Worm (Caenorhabditis elegans) whole organism, mixed stage, embryonic: ENCODE measurements around the gene fbxa-114.

Experiments
- ceh-43 ChIP-seq: fragments of 200-800 bp; sonication (Bioruptor generic); optimal IDR thresholded peaks from 2 replicates; lab custom pipeline; 2018; ENCODE audit warnings: mild to moderate bottlenecking, missing genetic modification characterization, moderate library complexity, missing compliant biosample characterization
- elt-3 ChIP-seq: fragments of 150-350 bp; optimal IDR thresholded peaks from 2 replicates; lab custom pipeline; 2014; ENCODE audit warnings: missing biosample characterization, missing genetic modification characterization
- nhr-76 ChIP-seq: sonication (generic microtip); optimal IDR thresholded peaks from 2 replicates; lab custom pipeline; 2017; ENCODE audit warnings: missing biosample characterization, missing genetic modification characterization
- ztf-11 ChIP-seq: fragments of 150-350 bp; optimal IDR thresholded peaks from 2 replicates; lab custom pipeline; 2014; ENCODE audit warnings: missing biosample characterization, missing genetic modification characterization

ce11 chrV:20151855-20152254 lies 49.6 kb upstream of the fbxa-114 start:
- TF ChIP-seq nhr-76 (no peak), elt-3 (tag; lab: Kevin White, UChicago) (no peak), ztf-11 (tag; lab: Kevin White, UChicago) (no peak), ceh-43 (GFP tag; lab: Kevin White, UChicago) (no peak)
